Worm (Caenorhabditis elegans) whole organism, mixed stage, embryonic: ENCODE data around the gene cyp-13A7.

Experiments
- M03D4.4 ChIP-seq: sonication (generic microtip); optimal IDR thresholded peaks from 2 replicates; lab custom pipeline; 2017; ENCODE audit warnings: mild to moderate bottlenecking, missing genetic modification characterization, missing compliant biosample characterization
- bed-3 ChIP-seq: fragments of 200-800 bp; sonication (Bioruptor generic); optimal IDR thresholded peaks from 3 replicates; lab custom pipeline; 2018; ENCODE audit warnings: mild to moderate bottlenecking, missing genetic modification characterization, moderate library complexity, missing compliant biosample characterization
- blmp-1 ChIP-seq: fragments of 150-350 bp; optimal IDR thresholded peaks from 2 replicates; lab custom pipeline; 2014; ENCODE audit warnings: missing biosample characterization, missing genetic modification characterization
- ceh-39 ChIP-seq: fragments of 150-350 bp; optimal IDR thresholded peaks from 2 replicates; lab custom pipeline; 2014; ENCODE audit warnings: missing biosample characterization, missing genetic modification characterization
- ceh-43 ChIP-seq: fragments of 200-800 bp; sonication (Bioruptor generic); optimal IDR thresholded peaks from 2 replicates; lab custom pipeline; 2018; ENCODE audit warnings: mild to moderate bottlenecking, missing genetic modification characterization, moderate library complexity, missing compliant biosample characterization
- ceh-83 ChIP-seq: fragments of 200-800 bp; sonication (Bioruptor generic); optimal IDR thresholded peaks from 2 replicates; lab custom pipeline; 2018; ENCODE audit warnings: mild to moderate bottlenecking, missing genetic modification characterization, missing compliant biosample characterization
- ces-1 ChIP-seq: fragments of 150-350 bp; optimal IDR thresholded peaks from 2 replicates; lab custom pipeline; 2014; ENCODE audit warnings: missing biosample characterization, missing genetic modification reagents, missing genetic modification characterization
- cnd-1 ChIP-seq: fragments of 200-800 bp; sonication (Bioruptor generic); optimal IDR thresholded peaks from 2 replicates; lab custom pipeline; 2018; ENCODE audit warnings: mild to moderate bottlenecking, missing genetic modification characterization, missing compliant biosample characterization
- drap-1 ChIP-seq: fragments of 200-800 bp; sonication (Bioruptor generic); optimal IDR thresholded peaks from 3 replicates; lab custom pipeline; 2018; ENCODE audit warnings: mild to moderate bottlenecking, missing genetic modification characterization, missing compliant biosample characterization
- elt-1 ChIP-seq: sonication (generic microtip); optimal IDR thresholded peaks from 2 replicates; lab custom pipeline; 2017; ENCODE audit warnings: missing genetic modification characterization, mild to moderate bottlenecking, missing compliant biosample characterization, antibody characterized with exemption, moderate library complexity, borderline replicate concordance; ENCODE audit not compliant: insufficient read depth
- elt-3 ChIP-seq: fragments of 150-350 bp; optimal IDR thresholded peaks from 2 replicates; lab custom pipeline; 2014; ENCODE audit warnings: missing biosample characterization, missing genetic modification characterization
- flh-1 ChIP-seq: fragments of 200-800 bp; sonication (Bioruptor generic); optimal IDR thresholded peaks from 2 replicates; lab custom pipeline; 2018; ENCODE audit warnings: mild to moderate bottlenecking, missing genetic modification characterization, moderate library complexity, missing compliant biosample characterization
- ham-2 ChIP-seq: fragments of 200-800 bp; sonication (Bioruptor generic); optimal IDR thresholded peaks from 2 replicates; lab custom pipeline; 2018; ENCODE audit warnings: mild to moderate bottlenecking, missing genetic modification characterization, missing compliant biosample characterization
- hlh-1 ChIP-seq: fragments of 150-350 bp; optimal IDR thresholded peaks from 2 replicates; lab custom pipeline; 2014; ENCODE audit warnings: missing biosample characterization, missing genetic modification reagents, missing genetic modification characterization
- lin-13 ChIP-seq: fragments of 150-350 bp; optimal IDR thresholded peaks from 2 replicates; lab custom pipeline; 2014; ENCODE audit warnings: missing biosample characterization, missing genetic modification characterization
- lin-32 ChIP-seq: fragments of 200-800 bp; sonication (Bioruptor generic); optimal IDR thresholded peaks from 2 replicates; lab custom pipeline; 2018; ENCODE audit warnings: mild to moderate bottlenecking, missing genetic modification characterization, missing compliant biosample characterization
- lsy-2 ChIP-seq: fragments of 150-350 bp; optimal IDR thresholded peaks from 2 replicates; lab custom pipeline; 2014; ENCODE audit warnings: missing biosample characterization, missing genetic modification characterization
- mab-5 ChIP-seq: fragments of 150-350 bp; optimal IDR thresholded peaks from 2 replicates; lab custom pipeline; 2014; ENCODE audit warnings: missing biosample characterization, missing genetic modification characterization
- mep-1 ChIP-seq: fragments of 150-350 bp; optimal IDR thresholded peaks from 2 replicates; lab custom pipeline; 2017; ENCODE audit warnings: missing biosample characterization, missing genetic modification reagents, missing genetic modification characterization, inconsistent platforms
- mls-2 ChIP-seq: sonication (generic microtip); optimal IDR thresholded peaks from 2 replicates; lab custom pipeline; 2016; ENCODE audit warnings: mild to moderate bottlenecking, missing genetic modification characterization, moderate library complexity, missing compliant biosample characterization
- nhr-12 ChIP-seq: fragments of 150-350 bp; optimal IDR thresholded peaks from 2 replicates; lab custom pipeline; 2014; ENCODE audit warnings: missing biosample characterization, missing genetic modification characterization
- nhr-2 ChIP-seq: fragments of 150-350 bp; optimal IDR thresholded peaks from 2 replicates; lab custom pipeline; 2014; ENCODE audit warnings: missing biosample characterization, missing genetic modification characterization
- nhr-237 ChIP-seq: fragments of 150-350 bp; optimal IDR thresholded peaks from 2 replicates; lab custom pipeline; 2014; ENCODE audit warnings: missing biosample characterization, missing genetic modification characterization
- nhr-28 ChIP-seq: fragments of 150-350 bp; optimal IDR thresholded peaks from 2 replicates; lab custom pipeline; 2014; ENCODE audit warnings: missing biosample characterization, missing genetic modification characterization
- nhr-76 ChIP-seq: sonication (generic microtip); optimal IDR thresholded peaks from 2 replicates; lab custom pipeline; 2017; ENCODE audit warnings: missing biosample characterization, missing genetic modification characterization
- pha-4 ChIP-seq: fragments of 150-350 bp; optimal IDR thresholded peaks from 2 replicates; lab custom pipeline; 2018; ENCODE audit warnings: missing biosample characterization, missing genetic modification reagents, missing genetic modification characterization
- sem-2 ChIP-seq: fragments of 200-800 bp; sonication (Bioruptor generic); optimal IDR thresholded peaks from 2 replicates; lab custom pipeline; 2018; ENCODE audit warnings: mild to moderate bottlenecking, missing genetic modification characterization, missing compliant biosample characterization
- snpc-4 ChIP-seq: fragments of 150-350 bp; optimal IDR thresholded peaks from 2 replicates; lab custom pipeline; 2014; ENCODE audit warnings: missing biosample characterization, missing genetic modification characterization
- sptf-1 ChIP-seq: sonication (generic microtip); optimal IDR thresholded peaks from 2 replicates; lab custom pipeline; 2017; ENCODE audit warnings: mild to moderate bottlenecking, missing genetic modification characterization, moderate library complexity, missing compliant biosample characterization
- tbx-8 ChIP-seq: fragments of 200-800 bp; sonication (Bioruptor generic); optimal IDR thresholded peaks from 2 replicates; lab custom pipeline; 2018; ENCODE audit warnings: mild to moderate bottlenecking, missing genetic modification characterization, moderate library complexity, missing compliant biosample characterization
- unc-120 ChIP-seq: sonication (generic microtip); optimal IDR thresholded peaks from 2 replicates; lab custom pipeline; 2017; ENCODE audit warnings: missing genetic modification characterization, missing compliant biosample characterization; ENCODE audit not compliant: poor library complexity, severe bottlenecking
- unc-39 ChIP-seq: fragments of 150-350 bp; optimal IDR thresholded peaks from 2 replicates; lab custom pipeline; 2014; ENCODE audit warnings: missing biosample characterization, missing genetic modification characterization
- unc-62 ChIP-seq: fragments of 150-350 bp; optimal IDR thresholded peaks from 2 replicates; lab custom pipeline; 2014; ENCODE audit warnings: missing biosample characterization, missing genetic modification reagents, missing genetic modification characterization
- zip-8 ChIP-seq: fragments of 150-350 bp; optimal IDR thresholded peaks from 2 replicates; lab custom pipeline; 2014; ENCODE audit warnings: missing biosample characterization, missing genetic modification characterization
- ztf-11 ChIP-seq: fragments of 150-350 bp; optimal IDR thresholded peaks from 2 replicates; lab custom pipeline; 2014; ENCODE audit warnings: missing biosample characterization, missing genetic modification characterization

cyp-13A7 gene

DNA sequence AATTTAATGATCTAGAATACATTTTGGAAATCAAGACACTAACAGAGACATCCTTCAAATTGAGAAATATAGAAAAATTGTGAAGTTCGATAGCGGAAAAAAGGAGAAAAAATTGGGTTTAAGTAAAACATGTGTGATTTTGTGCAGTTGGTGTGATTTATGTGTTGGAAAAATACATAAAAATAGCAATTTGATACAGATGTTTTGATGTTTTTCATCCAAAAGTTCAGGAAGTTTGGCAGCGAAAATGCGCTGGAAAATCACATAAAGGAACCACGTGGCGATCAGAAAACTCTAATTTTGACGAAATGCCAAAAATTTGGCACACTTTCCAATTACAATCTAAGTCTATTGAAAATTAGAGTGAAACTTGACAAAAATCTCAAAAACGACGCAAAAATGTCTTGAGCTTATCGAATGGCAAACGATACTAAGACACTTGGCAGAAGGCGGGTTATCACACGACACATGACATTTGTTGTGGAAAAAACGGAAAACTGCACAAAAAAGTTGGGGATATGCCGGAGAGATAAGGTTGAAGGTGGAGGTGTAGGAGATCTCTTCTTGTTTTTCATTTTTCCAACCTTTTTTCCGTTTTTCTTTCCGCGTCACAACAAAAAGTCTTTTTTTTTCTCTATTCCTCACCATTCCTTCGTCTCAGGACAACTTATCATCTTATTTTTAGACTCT is 29.4 kb upstream of the cyp-13A7 start, which contains the start of gene ZK1321.4:
Gene ZK1321.4, minus strand, starts transcription at position 51 of the 690 bp plus-strand sequence.
- TF ChIP-seq hlh-1 (tag; lab: Kevin White, UChicago), result peak; percentile 19
- TF ChIP-seq flh-1, result no peak

DNA sequence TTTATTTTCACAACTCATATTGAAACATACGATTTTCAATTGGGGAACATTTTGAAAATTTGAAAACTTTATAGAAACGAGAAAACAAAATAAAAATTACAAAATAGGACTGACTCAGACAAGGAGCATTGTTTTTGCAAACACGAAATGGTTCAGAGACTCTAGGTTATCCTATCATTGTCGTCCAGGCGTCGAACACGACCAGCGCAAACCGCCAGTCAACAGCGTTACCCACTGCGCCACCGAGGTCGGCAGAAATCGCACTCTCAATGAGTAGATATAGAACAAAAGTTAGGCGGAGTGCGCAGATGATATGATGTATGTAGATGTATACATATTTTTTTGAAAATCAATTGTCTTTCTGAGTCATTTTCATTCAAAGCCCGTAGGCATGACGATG is 28.8 kb upstream of the cyp-13A7 start:
- no peak for TF ChIP-seq nhr-12 (tag; lab: Kevin White, UChicago)
- no peak for TF ChIP-seq elt-3
- TF ChIP-seq mls-2 (tag; lab: Kevin White, UChicago), result peak; percentile 88
- TF ChIP-seq blmp-1, result no peak
- peak; percentile 85 for TF ChIP-seq sem-2
- peak; percentile 86 for TF ChIP-seq ceh-83
- TF ChIP-seq zip-8, result no peak
- TF ChIP-seq nhr-2 (tag; lab: Kevin White, UChicago), result no peak
- TF ChIP-seq sptf-1 (tag; lab: Kevin White, UChicago), result peak; percentile 93
- peak; percentile 70 for TF ChIP-seq flh-1
- TF ChIP-seq cnd-1, result peak; percentile 90
- peak; percentile 58 for TF ChIP-seq unc-120 (tag; lab: Kevin White, UChicago)
- TF ChIP-seq bed-3 (GFP tag; lab: Kevin White, UChicago), result peak; percentile 76
- TF ChIP-seq nhr-28 (tag; lab: Kevin White, UChicago), result no peak
- TF ChIP-seq ceh-39 (tag; lab: Kevin White, UChicago), result no peak
- no peak for TF ChIP-seq mep-1 (tag; lab: Kevin White, UChicago)
- no peak for TF ChIP-seq snpc-4 (tag; lab: Kevin White, UChicago)
- TF ChIP-seq lin-32, result peak; percentile 79
- TF ChIP-seq pha-4 (tag; lab: Kevin White, UChicago), result peak; percentile 78
- no peak for TF ChIP-seq mab-5 (tag; lab: Kevin White, UChicago)
- TF ChIP-seq tbx-8 (GFP tag; lab: Kevin White, UChicago), result peak; percentile 71
- peak; percentile 68 for TF ChIP-seq ham-2 (GFP tag; lab: Kevin White, UChicago)
- TF ChIP-seq lin-13 (tag; lab: Kevin White, UChicago), result peak; percentile 40
- TF ChIP-seq unc-62 (GFP tag; lab: Kevin White, UChicago), result no peak
- peak; percentile 73 for TF ChIP-seq ceh-43 (GFP tag; lab: Kevin White, UChicago)
- no peak for TF ChIP-seq ces-1 (GFP tag; lab: Kevin White, UChicago)
- no peak for TF ChIP-seq unc-39 (tag; lab: Kevin White, UChicago)
- peak; percentile 89 for TF ChIP-seq M03D4.4 (tag; lab: Kevin White, UChicago)
- TF ChIP-seq hlh-1 (tag; lab: Kevin White, UChicago), result peak; percentile 79
- TF ChIP-seq lsy-2 (tag; lab: Kevin White, UChicago), result no peak
- peak; percentile 69 for TF ChIP-seq elt-1 (tag; lab: Kevin White, UChicago)
- peak; percentile 89 for TF ChIP-seq drap-1 (GFP tag; lab: Kevin White, UChicago)
- peak; percentile 1 for TF ChIP-seq nhr-237 (tag; lab: Kevin White, UChicago)
- no peak for TF ChIP-seq nhr-76 (tag; lab: Kevin White, UChicago)
- peak; percentile 73 for TF ChIP-seq ztf-11 (tag; lab: Kevin White, UChicago)
- TF ChIP-seq, all 35 proteins: peak for 20

DNA sequence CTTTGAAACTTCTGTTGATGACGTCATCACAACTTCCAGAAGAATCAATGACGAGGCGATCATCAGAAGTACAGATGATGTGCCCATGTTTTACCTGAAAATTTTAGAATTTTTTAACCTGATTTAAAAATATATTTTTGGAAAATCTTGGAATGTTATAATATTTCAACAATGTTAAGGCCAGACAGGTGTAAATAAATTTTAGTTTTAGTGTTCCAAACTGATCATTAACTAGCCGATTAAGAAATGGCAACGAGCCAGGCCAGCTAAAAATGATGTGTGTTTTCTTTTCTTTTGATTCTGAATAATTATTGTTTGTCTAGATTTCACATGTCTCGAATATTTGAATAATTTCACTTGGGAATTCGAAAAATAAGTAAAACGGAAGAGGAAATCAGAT is 27.6 kb upstream of the cyp-13A7 start, which contains the start of gene T10B9.9:
Gene T10B9.9, minus strand, starts transcription at position 101 of the 400 bp plus-strand sequence.
- TF ChIP-seq flh-1 (no peak), ham-2 (GFP tag; lab: Kevin White, UChicago) (no peak), nhr-28 (tag; lab: Kevin White, UChicago) (no peak), snpc-4 (tag; lab: Kevin White, UChicago) (no peak), zip-8 (peak; percentile 59), lin-32 (no peak), unc-120 (tag; lab: Kevin White, UChicago) (no peak)
